Fruit fly (Drosophila melanogaster) whole organism, prepupa: ENCODE measurements around the gene MESR3.
A peak's percentile ranks its signal among the peaks of the same experiment; 100 is the strongest.

ENCODE experiments used
- CG10669 ChIP-seq: fragments of 200-800 bp; sonication (Bioruptor generic); optimal IDR thresholded peaks from 3 replicates; lab custom pipeline; 2018; ENCODE audit warnings: missing biosample characterization, mild to moderate bottlenecking, missing genetic modification characterization, moderate library complexity
- CG11294 ChIP-seq: fragments of 200-800 bp; sonication (Bioruptor generic); IDR thresholded peaks from 2 replicates; pipeline ENCODE4 v1.3.6; 2022; ENCODE audit warnings: missing biosample characterization, missing genetic modification characterization
- CG8119 ChIP-seq: fragments of 200-800 bp; sonication (Bioruptor generic); IDR thresholded peaks from 3 replicates; pipeline ENCODE4 v1.3.6; 2022; ENCODE audit warnings: missing biosample characterization, missing genetic modification characterization
- Eip75B ChIP-seq: fragments of 200-800 bp; sonication (Bioruptor generic); optimal IDR thresholded peaks from 3 replicates; lab custom pipeline; 2016; ENCODE audit warnings: missing biosample characterization, missing genetic modification characterization
- Sox14 ChIP-seq: fragments of 200-800 bp; sonication (Bioruptor generic); optimal IDR thresholded peaks from 3 replicates; lab custom pipeline; 2016; ENCODE audit warnings: missing biosample characterization, missing genetic modification characterization
- salr ChIP-seq, 2 experiments: fragments of 200-800 bp; sonication (Bioruptor generic); optimal IDR thresholded peaks; 3 replicates each; lab custom pipeline; 2016 to 2018; ENCODE audit warnings: missing biosample characterization in 2 of 2, missing genetic modification characterization in 2 of 2, mild to moderate bottlenecking in 1 of 2
- ss ChIP-seq, 2 experiments: fragments of 200-800 bp; sonication (Bioruptor generic); optimal IDR thresholded peaks; 2 replicates in 1 of 2; 3 replicates in 1 of 2; lab custom pipeline; 2017 to 2018; ENCODE audit warnings: mild to moderate bottlenecking in 2 of 2, missing biosample characterization in 2 of 2, missing genetic modification characterization in 2 of 2, moderate library complexity in 1 of 2
- topi ChIP-seq: fragments of 200-800 bp; sonication (Bioruptor generic); optimal IDR thresholded peaks from 3 replicates; lab custom pipeline; 2016; ENCODE audit warnings: missing biosample characterization, missing genetic modification characterization

dm6 chr2L:18688646-18689296 lies 71.7 kb downstream of the MESR3 start, which contains the start of gene msl-1:
- TF ChIP-seq CG8119 (GFP tag; lab: Robert Waterston, UW), result no peak
- no peak for TF ChIP-seq Eip75B (GFP tag; lab: Kevin White, UChicago)
- TF ChIP-seq ss (GFP tag; optimal IDR thresholded peaks at IDR 0.05; lab: Kevin White, UChicago), result no peak
- no peak for TF ChIP-seq CG11294 (GFP tag; lab: Robert Waterston, UW)
- TF ChIP-seq Sox14 (GFP tag; lab: Kevin White, UChicago), result peak; percentile 65
- no peak for TF ChIP-seq salr (GFP tag; optimal IDR thresholded peaks at IDR 0.05; lab: Kevin White, UChicago)
- TF ChIP-seq topi, result no peak
- TF ChIP-seq CG10669 (GFP tag; lab: Kevin White, UChicago), result no peak
